Fruit fly (Drosophila melanogaster) whole organism, embryonic: ENCODE results near the gene mgr.

ENCODE experiments used
- Adf1 ChIP-seq: fragments of 200-800 bp; sonication (Bioruptor generic); IDR thresholded peaks from 2 replicates; pipeline ENCODE4 v1.3.6; 2022; ENCODE audit warnings: missing biosample characterization, missing genetic modification characterization
- CG10209 ChIP-seq: fragments of 200-800 bp; sonication (Bioruptor generic); optimal IDR thresholded peaks from 3 replicates; lab custom pipeline; 2017; ENCODE audit warnings: missing biosample characterization, mild to moderate bottlenecking, missing genetic modification characterization, missing genetic modification reagents
- CG10979 ChIP-seq: fragments of 200-800 bp; sonication (Bioruptor generic); optimal IDR thresholded peaks from 2 replicates; lab custom pipeline; 2018; ENCODE audit warnings: missing biosample characterization, mild to moderate bottlenecking, missing genetic modification characterization, moderate library complexity
- CG12391 ChIP-seq: fragments of 200-800 bp; sonication (Bioruptor generic); optimal IDR thresholded peaks from 3 replicates; lab custom pipeline; 2018; ENCODE audit warnings: missing biosample characterization, mild to moderate bottlenecking, missing genetic modification characterization, moderate library complexity
- CG12942 ChIP-seq: fragments of 200-800 bp; sonication (Bioruptor generic); optimal IDR thresholded peaks from 3 replicates; lab custom pipeline; 2016; ENCODE audit warnings: missing biosample characterization, missing genetic modification characterization
- CG13624 ChIP-seq: fragments of 200-800 bp; sonication (Bioruptor generic); optimal IDR thresholded peaks from 2 replicates; lab custom pipeline; 2016; ENCODE audit warnings: missing biosample characterization, missing genetic modification characterization
- CG14441 ChIP-seq: fragments of 200-800 bp; sonication (Bioruptor generic); IDR thresholded peaks from 2 replicates; pipeline ENCODE4 v1.3.6; 2022; ENCODE audit warnings: missing biosample characterization, missing genetic modification characterization
- CG16779 ChIP-seq: fragments of 200-800 bp; sonication (Bioruptor generic); IDR thresholded peaks from 2 replicates; pipeline ENCODE4 v1.3.6; 2022; ENCODE audit warnings: missing biosample characterization, missing genetic modification characterization
- CG16815 ChIP-seq: fragments of 200-800 bp; sonication (Bioruptor generic); optimal IDR thresholded peaks from 3 replicates; lab custom pipeline; 2017; ENCODE audit warnings: missing biosample characterization, mild to moderate bottlenecking, missing genetic modification characterization
- CG16863 ChIP-seq: fragments of 200-800 bp; sonication (Bioruptor generic); optimal IDR thresholded peaks from 3 replicates; lab custom pipeline; 2016; ENCODE audit warnings: missing biosample characterization, missing genetic modification characterization
- CG17186 ChIP-seq: fragments of 200-800 bp; sonication (Bioruptor generic); optimal IDR thresholded peaks from 3 replicates; lab custom pipeline; 2017; ENCODE audit warnings: missing biosample characterization, missing genetic modification reagents, missing genetic modification characterization
- CG1792 ChIP-seq: fragments of 200-800 bp; sonication (Bioruptor generic); optimal IDR thresholded peaks from 2 replicates; lab custom pipeline; 2016; ENCODE audit warnings: missing biosample characterization, missing genetic modification characterization
- CG18619 ChIP-seq: fragments of 200-800 bp; sonication (Bioruptor generic); optimal IDR thresholded peaks from 3 replicates; lab custom pipeline; 2017; ENCODE audit warnings: missing biosample characterization, mild to moderate bottlenecking, missing genetic modification characterization
- CG32767 ChIP-seq: fragments of 200-800 bp; sonication (Bioruptor generic); IDR thresholded peaks from 2 replicates; pipeline ENCODE4 v1.3.6; 2022; ENCODE audit warnings: missing biosample characterization, missing genetic modification characterization
- CG34224 ChIP-seq: fragments of 200-800 bp; sonication (Bioruptor generic); IDR thresholded peaks from 3 replicates; pipeline ENCODE4 v1.3.6; 2022; ENCODE audit warnings: missing biosample characterization, missing genetic modification characterization; ENCODE audit not compliant: partially characterized antibody
- CG6272 ChIP-seq: fragments of 200-800 bp; sonication (Bioruptor generic); IDR thresholded peaks from 2 replicates; pipeline ENCODE4 v1.3.6; 2022; ENCODE audit warnings: missing biosample characterization, missing genetic modification characterization
- CG7745 ChIP-seq: fragments of 200-800 bp; sonication (Bioruptor generic); optimal IDR thresholded peaks from 2 replicates; lab custom pipeline; 2018; ENCODE audit warnings: missing biosample characterization, mild to moderate bottlenecking, missing genetic modification characterization, moderate library complexity
- CG8924 ChIP-seq: fragments of 200-800 bp; optimal IDR thresholded peaks from 3 replicates; lab custom pipeline; 2019; ENCODE audit warnings: missing biosample characterization, mild to moderate bottlenecking, missing genetic modification characterization, moderate library complexity
- CG9797 ChIP-seq: fragments of 200-800 bp; sonication (Bioruptor generic); optimal IDR thresholded peaks from 3 replicates; lab custom pipeline; 2018; ENCODE audit warnings: missing biosample characterization, mild to moderate bottlenecking, missing genetic modification characterization
- D ChIP-seq, 2 experiments: fragments of 200-800 bp in 1 of 2; fragments of >200 bp in 1 of 2; sonication (Bioruptor generic) in 1 of 2; optimal IDR thresholded peaks; 2 replicates in 1 of 2; 3 replicates in 1 of 2; lab custom pipeline; 2017; ENCODE audit warnings: mild to moderate bottlenecking in 1 of 2, missing biosample characterization in 1 of 2, missing genetic modification characterization in 1 of 2, missing genetic modification reagents in 1 of 2
- D19A ChIP-seq: fragments of 200-800 bp; optimal IDR thresholded peaks from 3 replicates; lab custom pipeline; 2019; ENCODE audit warnings: missing biosample characterization, mild to moderate bottlenecking, missing genetic modification characterization, moderate library complexity
- Dip3 ChIP-seq: fragments of 200-800 bp; sonication (Bioruptor generic); optimal IDR thresholded peaks from 3 replicates; lab custom pipeline; 2016; ENCODE audit warnings: missing biosample characterization, missing genetic modification characterization
- Gsc ChIP-seq: fragments of 200-800 bp; sonication (Bioruptor generic); IDR thresholded peaks from 2 replicates; pipeline ENCODE4 v1.3.6; 2022; ENCODE audit warnings: missing biosample characterization, missing genetic modification characterization
- Lim3 ChIP-seq: fragments of 200-800 bp; sonication (Bioruptor generic); IDR thresholded peaks from 2 replicates; pipeline ENCODE4 v1.3.6; 2022; ENCODE audit warnings: missing biosample characterization, missing genetic modification characterization
- MBD-R2 ChIP-seq: fragments of 200-800 bp; sonication (Bioruptor generic); IDR thresholded peaks from 2 replicates; pipeline ENCODE4 v1.3.6; 2022; ENCODE audit warnings: missing biosample characterization, missing genetic modification characterization
- Mad ChIP-seq: fragments of 200-800 bp; sonication (Bioruptor generic); optimal IDR thresholded peaks from 2 replicates; lab custom pipeline; 2016; ENCODE audit warnings: missing biosample characterization, missing genetic modification characterization
- Med ChIP-seq: fragments of 200-800 bp; sonication (Bioruptor generic); peaks from one replicate; lab custom pipeline; 2016; ENCODE audit warnings: missing biosample characterization, missing genetic modification characterization, mild to moderate bottlenecking, inconsistent platforms, moderate library complexity
- TFAM ChIP-seq: fragments of 200-800 bp; sonication (Bioruptor generic); optimal IDR thresholded peaks from 2 replicates; lab custom pipeline; 2017; ENCODE audit warnings: missing biosample characterization, missing genetic modification characterization, inconsistent platforms
- aop ChIP-seq: fragments of 200-800 bp; sonication (Bioruptor generic); IDR thresholded peaks from 2 replicates; pipeline ENCODE4 v1.3.6; 2022; ENCODE audit warnings: missing biosample characterization, missing genetic modification characterization
- bigmax ChIP-seq: fragments of 200-800 bp; sonication (Bioruptor generic); optimal IDR thresholded peaks from 2 replicates; lab custom pipeline; 2018; ENCODE audit warnings: missing biosample characterization, mild to moderate bottlenecking, missing genetic modification characterization
- dmrt99B ChIP-seq: fragments of 200-800 bp; sonication (Bioruptor generic); optimal IDR thresholded peaks from 2 replicates; lab custom pipeline; 2018; ENCODE audit warnings: missing biosample characterization, mild to moderate bottlenecking, missing genetic modification characterization, moderate library complexity
- fd102C ChIP-seq: fragments of 200-800 bp; sonication (Bioruptor generic); optimal IDR thresholded peaks from 2 replicates; lab custom pipeline; 2018; ENCODE audit warnings: missing biosample characterization, mild to moderate bottlenecking, missing genetic modification characterization, moderate library complexity
- fd64A ChIP-seq: fragments of 200-800 bp; sonication (Bioruptor generic); optimal IDR thresholded peaks from 3 replicates; lab custom pipeline; 2018; ENCODE audit warnings: missing biosample characterization, mild to moderate bottlenecking, missing genetic modification characterization
- fd96Cb ChIP-seq: fragments of 200-800 bp; sonication (Bioruptor generic); optimal IDR thresholded peaks from 2 replicates; lab custom pipeline; 2018; ENCODE audit warnings: missing biosample characterization, mild to moderate bottlenecking, missing genetic modification characterization, moderate library complexity
- gce ChIP-seq: fragments of 200-800 bp; sonication (Bioruptor generic); IDR thresholded peaks from 3 replicates; pipeline ENCODE4 v1.3.6; 2022; ENCODE audit warnings: missing biosample characterization, missing genetic modification characterization
- hbn ChIP-seq: fragments of 200-800 bp; sonication (Bioruptor generic); IDR thresholded peaks from 2 replicates; pipeline ENCODE4 v1.3.6; 2022; ENCODE audit warnings: missing biosample characterization, missing genetic modification characterization; ENCODE audit not compliant: partially characterized antibody
- hth ChIP-seq: fragments of >200 bp; optimal IDR thresholded peaks from 2 replicates; lab custom pipeline; 2017; ENCODE audit warnings: inconsistent platforms
- kni ChIP-seq: fragments of 200-800 bp; sonication (Bioruptor generic); optimal IDR thresholded peaks from 3 replicates; lab custom pipeline; 2017; ENCODE audit warnings: mild to moderate bottlenecking, missing biosample characterization, missing genetic modification reagents, missing genetic modification characterization
- knrl ChIP-seq: fragments of 200-800 bp; sonication (Bioruptor generic); IDR thresholded peaks from 3 replicates; pipeline ENCODE4 v1.3.6; 2022; ENCODE audit warnings: missing biosample characterization, missing genetic modification characterization; ENCODE audit not compliant: partially characterized antibody
- lov ChIP-seq, 2 experiments: fragments of 200-800 bp in 1 of 2; fragments of >200 bp in 1 of 2; sonication (Bioruptor generic) in 1 of 2; IDR thresholded peaks in 1 of 2; optimal IDR thresholded peaks in 1 of 2; 2 replicates in 1 of 2; 3 replicates in 1 of 2; pipeline versions ENCODE4 v1.3.6 to Lab custom; 2017 to 2022; ENCODE audit warnings: missing biosample characterization in 1 of 2, missing genetic modification characterization in 1 of 2
- nom ChIP-seq: fragments of 200-800 bp; sonication (Bioruptor generic); optimal IDR thresholded peaks from 2 replicates; lab custom pipeline; 2017; ENCODE audit warnings: missing biosample characterization, missing genetic modification characterization, mild to moderate bottlenecking, moderate library complexity, missing genetic modification reagents
- psq ChIP-seq: fragments of 200-800 bp; sonication (Bioruptor generic); optimal IDR thresholded peaks from 2 replicates; lab custom pipeline; 2017; ENCODE audit warnings: missing biosample characterization, missing genetic modification characterization
- pum ChIP-seq: fragments of 200-800 bp; sonication (Bioruptor generic); optimal IDR thresholded peaks from 2 replicates; lab custom pipeline; 2016; ENCODE audit warnings: missing biosample characterization, missing genetic modification characterization
- schlank ChIP-seq: fragments of 200-800 bp; sonication (Bioruptor generic); optimal IDR thresholded peaks from 2 replicates; lab custom pipeline; 2018; ENCODE audit warnings: missing biosample characterization, mild to moderate bottlenecking, missing genetic modification characterization
- tll ChIP-seq, 2 experiments: fragments of 200-800 bp in 1 of 2; fragments of >200 bp in 1 of 2; sonication (Bioruptor generic) in 1 of 2; optimal IDR thresholded peaks; 2 replicates each; lab custom pipeline; 2017 to 2019; ENCODE audit warnings: missing biosample characterization in 2 of 2, missing genetic modification characterization in 2 of 2, mild to moderate bottlenecking in 1 of 2, moderate library complexity in 1 of 2
- unc-4 ChIP-seq: fragments of 200-800 bp; sonication (Bioruptor generic); IDR thresholded peaks from 2 replicates; pipeline ENCODE4 v1.3.6; 2022; ENCODE audit warnings: missing biosample characterization, missing genetic modification characterization; ENCODE audit not compliant: partially characterized antibody
- unpg ChIP-seq: fragments of 200-800 bp; sonication (Bioruptor generic); optimal IDR thresholded peaks from 3 replicates; lab custom pipeline; 2018; ENCODE audit warnings: missing biosample characterization, mild to moderate bottlenecking, missing genetic modification characterization, moderate library complexity
- zf30C ChIP-seq: fragments of 200-800 bp; sonication (Bioruptor generic); optimal IDR thresholded peaks from 3 replicates; lab custom pipeline; 2018; ENCODE audit warnings: missing biosample characterization, mild to moderate bottlenecking, missing genetic modification characterization
- zfh1 ChIP-seq: fragments of 200-800 bp; sonication (Bioruptor generic); IDR thresholded peaks from 3 replicates; pipeline ENCODE4 v1.3.6; 2022; ENCODE audit warnings: missing biosample characterization, missing genetic modification characterization

mgr gene

DNA sequence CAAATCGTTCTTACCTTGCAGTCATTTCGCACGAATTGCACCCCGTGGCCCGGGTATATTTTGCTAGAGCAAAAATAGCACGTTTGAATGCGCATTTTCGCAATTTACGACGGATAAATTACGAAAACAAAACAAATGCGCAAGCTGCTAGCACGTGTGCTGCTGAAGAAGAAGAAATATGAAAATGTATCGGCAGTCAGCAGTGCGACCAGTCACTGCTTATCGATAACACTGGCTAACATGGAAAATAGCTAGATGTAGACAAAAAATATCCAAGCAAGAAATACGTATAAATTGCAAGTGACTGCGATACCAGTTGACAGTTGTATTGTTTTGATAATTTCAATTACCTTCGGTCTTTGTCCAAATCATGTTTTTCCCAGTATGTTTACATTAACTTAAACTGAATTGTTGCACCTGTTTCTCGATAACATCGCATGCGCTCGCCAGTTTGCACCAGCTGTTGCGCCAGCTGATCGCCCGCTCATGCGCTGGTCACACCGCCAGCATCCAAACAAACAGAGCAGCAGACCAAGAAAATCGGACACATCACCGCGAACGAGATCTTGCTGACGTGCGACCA lies 21.8 kb upstream of the mgr start, which contains the start of the genes RpL24-like and CG5276 (continued):
- TF ChIP-seq tll (GFP tag; optimal IDR thresholded peaks at IDR 0.05; lab: Kevin White, UChicago) (peak; percentile 19 to 36), dmrt99B (no peak), aop (GFP tag; lab: Robert Waterston, UW) (no peak), unc-4 (GFP tag; lab: Robert Waterston, UW) (peak; percentile 69; the same call in 1 of the 2 replicates), CG34224 (GFP tag; lab: Robert Waterston, UW) (peak; percentile 52; the same call in 2 of the 3 replicates), lov (optimal IDR thresholded peaks at IDR 0.05; lab: Kevin White, UChicago) (no peak), lov (GFP tag; IDR thresholded peaks at IDR 0.05; lab: Robert Waterston, UW) (no peak), CG12391 (tag; lab: Kevin White, UChicago) (peak; percentile 30), CG16779 (GFP tag; lab: Robert Waterston, UW) (no peak), CG18619 (GFP tag; lab: Kevin White, UChicago) (no peak), hth (no peak), CG9797 (GFP tag; lab: Kevin White, UChicago) (peak; percentile 99), unpg (GFP tag; lab: Kevin White, UChicago) (no peak), nom (GFP tag; lab: Kevin White, UChicago) (no peak), Adf1 (GFP tag; lab: Robert Waterston, UW) (no peak), Mad (GFP tag; lab: Kevin White, UChicago) (no peak), TFAM (GFP tag; lab: Kevin White, UChicago) (no peak), Lim3 (no peak), gce (GFP tag; lab: Robert Waterston, UW) (no peak), kni (GFP tag; lab: Kevin White, UChicago) (no peak), CG1792 (no peak), psq (GFP tag; lab: Kevin White, UChicago) (no peak), CG16863 (GFP tag; lab: Kevin White, UChicago) (no peak), hbn (GFP tag; lab: Robert Waterston, UW) (peak; percentile 59), zfh1 (no peak), Dip3 (GFP tag; lab: Kevin White, UChicago) (no peak), schlank (tag; lab: Kevin White, UChicago) (no peak), CG10209 (GFP tag; lab: Kevin White, UChicago) (no peak), CG10979 (peak; percentile 11), CG8924 (tag; lab: Kevin White, UChicago) (peak; percentile 2), D19A (tag; lab: Kevin White, UChicago) (no peak), fd102C (GFP tag; lab: Kevin White, UChicago) (no peak), Gsc (no peak), CG6272 (GFP tag; lab: Robert Waterston, UW) (no peak), CG12942 (no peak), fd64A (GFP tag; lab: Kevin White, UChicago) (no peak), CG13624 (GFP tag; lab: Kevin White, UChicago) (peak; percentile 61), CG17186 (GFP tag; lab: Kevin White, UChicago) (peak; percentile 94), CG16815 (GFP tag; lab: Kevin White, UChicago) (no peak), CG32767 (GFP tag; lab: Robert Waterston, UW) (no peak), CG7745 (no peak), pum (GFP tag; lab: Kevin White, UChicago) (no peak), fd96Cb (tag; lab: Kevin White, UChicago) (no peak), MBD-R2 (peak; percentile 94), Med (GFP tag; lab: Kevin White, UChicago) (peak; percentile 39), knrl (GFP tag; lab: Robert Waterston, UW) (peak; percentile 53; the same call in 1 of the 3 replicates), D (optimal IDR thresholded peaks at IDR 0.05; lab: Kevin White, UChicago) (peak; percentile 90), D (GFP tag; optimal IDR thresholded peaks at IDR 0.05; lab: Kevin White, UChicago) (no peak), bigmax (GFP tag; lab: Kevin White, UChicago) (no peak), zf30C (GFP tag; lab: Kevin White, UChicago) (no peak), CG14441 (GFP tag; lab: Robert Waterston, UW) (no peak)
